Worm (Caenorhabditis elegans): ENCODE measurements around the gene unc-3.
A peak's percentile ranks its signal among the peaks of the same experiment; 100 is the strongest.

Gene unc-3

ce11 chrX:14773238-14773637, at the start of gene unc-3:
Gene unc-3 (plus strand): TSS chrX:14773538.
- TF ChIP-seq W03F9.2 (tag; optimal IDR thresholded peaks at IDR 0.05) (no peak), dao-5 (tag; optimal IDR thresholded peaks at IDR 0.05) (no peak), him-1 (tag; optimal IDR thresholded peaks at IDR 0.05) (no peak)

ce11 chrX:14724935-14725334, 48.4 kb upstream of the unc-3 start:
- TF ChIP-seq W03F9.2 (tag; optimal IDR thresholded peaks at IDR 0.05): no peak
- TF ChIP-seq him-1 (tag; optimal IDR thresholded peaks at IDR 0.05): no peak
- no peak for TF ChIP-seq dao-5 (tag; optimal IDR thresholded peaks at IDR 0.05)

- TF ChIP-seq dao-5 (tag; optimal IDR thresholded peaks at IDR 0.05): no peak
- no peak for TF ChIP-seq W03F9.2 (tag; optimal IDR thresholded peaks at IDR 0.05)
- no peak for TF ChIP-seq him-1 (tag; optimal IDR thresholded peaks at IDR 0.05)
These were observed 44.0 kb upstream of the unc-3 start, which contains the start of gene tsp-8 for ce11 chrX:14729319-14729718. Gene tsp-8 (minus strand): TSS chrX:14729503.

- TF ChIP-seq dao-5 (tag; optimal IDR thresholded peaks at IDR 0.05): no peak
- TF ChIP-seq him-1 (tag; optimal IDR thresholded peaks at IDR 0.05): no peak
- TF ChIP-seq W03F9.2 (tag; optimal IDR thresholded peaks at IDR 0.05): no peak
These were observed 41.5 kb upstream of the unc-3 start, which contains the start of gene F33C8.4 for ce11 chrX:14731828-14732331. Gene F33C8.4 (plus strand): TSS chrX:14732281.

- TF ChIP-seq him-1 (tag; optimal IDR thresholded peaks at IDR 0.05): no peak
- no peak for TF ChIP-seq W03F9.2 (tag; optimal IDR thresholded peaks at IDR 0.05)
- no peak for TF ChIP-seq dao-5 (tag; optimal IDR thresholded peaks at IDR 0.05)
These were observed 37.1 kb upstream of the unc-3 start for ce11 chrX:14736220-14736619.

- no peak for TF ChIP-seq dao-5 (tag; optimal IDR thresholded peaks at IDR 0.05)
- no peak for TF ChIP-seq him-1 (tag; optimal IDR thresholded peaks at IDR 0.05)
- TF ChIP-seq W03F9.2 (tag; optimal IDR thresholded peaks at IDR 0.05): no peak
These were observed 36.2 kb upstream of the unc-3 start for ce11 chrX:14736955-14737621.

- TF ChIP-seq dao-5 (tag; optimal IDR thresholded peaks at IDR 0.05): no peak
- no peak for TF ChIP-seq W03F9.2 (tag; optimal IDR thresholded peaks at IDR 0.05)
- TF ChIP-seq him-1 (tag; optimal IDR thresholded peaks at IDR 0.05): no peak
These were observed 35.7 kb upstream of the unc-3 start for ce11 chrX:14737623-14738022.

ce11 chrX:14739466-14739865, 33.9 kb upstream of the unc-3 start:
- TF ChIP-seq him-1 (tag; optimal IDR thresholded peaks at IDR 0.05) (no peak), W03F9.2 (tag; optimal IDR thresholded peaks at IDR 0.05) (no peak), dao-5 (tag; optimal IDR thresholded peaks at IDR 0.05) (no peak)

ce11 chrX:14740019-14740418, 33.3 kb upstream of the unc-3 start, which contains the start of gene C05G5.1:
Gene C05G5.1 (minus strand): TSS chrX:14740119.
- TF ChIP-seq dao-5 (tag; optimal IDR thresholded peaks at IDR 0.05): no peak
- TF ChIP-seq W03F9.2 (tag; optimal IDR thresholded peaks at IDR 0.05): no peak
- no peak for TF ChIP-seq him-1 (tag; optimal IDR thresholded peaks at IDR 0.05)

ce11 chrX:14743210-14743609, 30.1 kb upstream of the unc-3 start:
- TF ChIP-seq him-1 (tag; optimal IDR thresholded peaks at IDR 0.05) (no peak), dao-5 (tag; optimal IDR thresholded peaks at IDR 0.05) (no peak), W03F9.2 (tag; optimal IDR thresholded peaks at IDR 0.05) (no peak)

- no peak for TF ChIP-seq him-1 (tag; optimal IDR thresholded peaks at IDR 0.05)
- no peak for TF ChIP-seq W03F9.2 (tag; optimal IDR thresholded peaks at IDR 0.05)
- TF ChIP-seq dao-5 (tag; optimal IDR thresholded peaks at IDR 0.05): no peak
These were observed 29.6 kb upstream of the unc-3 start, which contains the start of gene C05G5.7 for ce11 chrX:14743780-14744179. Gene C05G5.7 (minus strand): TSS chrX:14743780.

ce11 chrX:14744496-14744895, 28.8 kb upstream of the unc-3 start:
- TF ChIP-seq him-1 (tag; optimal IDR thresholded peaks at IDR 0.05) (no peak), W03F9.2 (tag; optimal IDR thresholded peaks at IDR 0.05) (no peak), dao-5 (tag; optimal IDR thresholded peaks at IDR 0.05) (no peak)

ce11 chrX:14745218-14745617, 28.1 kb upstream of the unc-3 start:
- TF ChIP-seq dao-5 (tag; optimal IDR thresholded peaks at IDR 0.05): no peak

ce11 chrX:14746948-14747347, 26.4 kb upstream of the unc-3 start, which contains the start of gene C05G5.2:
Gene C05G5.2 (plus strand): TSS chrX:14747303.
- no peak for TF ChIP-seq dao-5 (tag; optimal IDR thresholded peaks at IDR 0.05)
- peak; percentile 82 for TF ChIP-seq him-1 (tag; optimal IDR thresholded peaks at IDR 0.05)
- TF ChIP-seq W03F9.2 (tag; optimal IDR thresholded peaks at IDR 0.05): peak; percentile 95

ce11 chrX:14751911-14752310, 21.4 kb upstream of the unc-3 start, which contains the start of gene C05G5.3:
Gene C05G5.3 (minus strand): TSS chrX:14752011.
- TF ChIP-seq W03F9.2 (tag; optimal IDR thresholded peaks at IDR 0.05) (no peak), him-1 (tag; optimal IDR thresholded peaks at IDR 0.05) (no peak), dao-5 (tag; optimal IDR thresholded peaks at IDR 0.05) (no peak)
